Worm (Caenorhabditis elegans): Measurements from ENCODE around the gene F39F10.4.
A peak's percentile ranks its signal among the peaks of the same experiment; 100 is the strongest.

DNA sequence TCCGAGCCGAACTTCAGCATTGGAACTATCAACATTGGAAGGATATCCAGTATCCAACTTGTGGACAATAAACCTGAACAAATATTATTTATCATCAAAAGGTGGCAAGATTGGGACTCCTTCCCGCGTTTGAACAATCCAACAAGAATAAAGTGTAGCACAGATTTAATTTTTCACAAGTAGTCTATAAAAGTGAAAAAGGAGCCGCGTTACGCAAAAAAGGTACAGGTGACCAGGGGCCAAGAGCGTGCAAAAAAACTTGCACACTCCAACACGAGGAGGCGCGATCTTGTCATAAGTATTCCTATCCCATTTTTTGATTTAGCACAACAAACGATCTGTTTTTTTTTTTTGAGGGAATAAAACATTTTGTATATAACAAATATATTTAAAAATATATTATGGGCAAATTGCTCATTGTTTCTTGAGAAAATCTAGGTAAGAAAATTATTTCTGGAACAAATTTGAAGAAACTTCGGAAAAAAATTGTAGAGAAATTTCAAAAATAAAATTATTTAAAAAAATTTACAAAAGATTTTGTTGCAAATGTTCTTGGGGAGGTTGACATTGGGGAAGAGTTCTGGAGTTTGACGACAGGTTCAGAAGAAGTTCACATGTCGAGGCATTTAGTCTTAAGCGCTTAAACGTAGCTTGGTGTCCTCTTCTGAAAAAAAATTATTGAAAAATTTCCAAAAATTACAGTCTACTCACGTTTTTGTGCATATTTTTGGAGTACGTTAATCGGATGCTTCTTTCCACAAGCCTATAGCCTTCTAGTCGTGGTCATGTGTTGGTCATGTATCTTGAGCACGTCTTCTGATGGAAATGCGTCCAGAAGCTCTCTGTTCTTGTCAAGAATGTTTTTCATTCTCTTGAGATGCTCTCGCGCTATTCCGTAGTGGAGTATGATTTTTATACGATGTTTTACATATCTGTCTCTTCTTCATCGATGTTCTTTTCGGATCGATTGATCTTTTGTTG, 40.7 kb upstream of the F39F10.4 start:
- TF ChIP-seq nhr-12 (tag; optimal IDR thresholded peaks at IDR 0.05) (no peak), nhr-237 (tag; optimal IDR thresholded peaks at IDR 0.05) (no peak), lin-13 (tag; optimal IDR thresholded peaks at IDR 0.05) (no peak), blmp-1 (tag; optimal IDR thresholded peaks at IDR 0.05) (no peak), hlh-1 (tag; optimal IDR thresholded peaks at IDR 0.05) (no peak), nhr-28 (tag; optimal IDR thresholded peaks at IDR 0.05) (no peak), pha-4 (tag; optimal IDR thresholded peaks at IDR 0.05) (no peak), mls-2 (tag; optimal IDR thresholded peaks at IDR 0.05) (peak; percentile 30), nhr-76 (tag; optimal IDR thresholded peaks at IDR 0.05) (no peak), snpc-4 (tag; optimal IDR thresholded peaks at IDR 0.05) (no peak), lsy-2 (tag; optimal IDR thresholded peaks at IDR 0.05) (no peak), ceh-43 (GFP tag; optimal IDR thresholded peaks at IDR 0.05) (no peak), drap-1 (GFP tag; optimal IDR thresholded peaks at IDR 0.05) (peak; percentile 32)

Data from whole organism, mixed stage, embryonic.